Fruit fly (Drosophila melanogaster) whole organism, prepupa: ENCODE data around the gene Mst85C.

Experiments used
- CG11762 ChIP-seq: fragments of 200-800 bp; sonication (Bioruptor generic); optimal IDR thresholded peaks from 3 replicates; lab custom pipeline; 2016; ENCODE audit warnings: missing biosample characterization, missing genetic modification characterization; ENCODE audit not compliant: insufficient read depth
- CG7368 ChIP-seq: fragments of 200-800 bp; sonication (Bioruptor generic); optimal IDR thresholded peaks from 3 replicates; lab custom pipeline; 2016; ENCODE audit warnings: missing biosample characterization, missing genetic modification characterization
- CG8119 ChIP-seq: fragments of 200-800 bp; sonication (Bioruptor generic); IDR thresholded peaks from 3 replicates; pipeline ENCODE4 v1.3.6; 2022; ENCODE audit warnings: missing biosample characterization, missing genetic modification characterization
- CG8632 ChIP-seq: fragments of 200-800 bp; sonication (Bioruptor generic); optimal IDR thresholded peaks from 3 replicates; lab custom pipeline; 2016; ENCODE audit warnings: missing biosample characterization, missing genetic modification characterization
- Eip93F ChIP-seq: fragments of 200-800 bp; sonication (Bioruptor generic); optimal IDR thresholded peaks from 2 replicates; lab custom pipeline; 2016; ENCODE audit warnings: missing biosample characterization, mild to moderate bottlenecking, missing genetic modification characterization
- Ets21C ChIP-seq: fragments of 200-800 bp; sonication (Bioruptor generic); optimal IDR thresholded peaks from 3 replicates; lab custom pipeline; 2016; ENCODE audit warnings: missing biosample characterization, missing genetic modification characterization
- Hr39 ChIP-seq: fragments of 200-800 bp; sonication (Bioruptor generic); optimal IDR thresholded peaks from 2 replicates; lab custom pipeline; 2016; ENCODE audit warnings: missing biosample characterization, missing genetic modification characterization
- Hr4 ChIP-seq: fragments of 200-800 bp; sonication (Bioruptor generic); optimal IDR thresholded peaks from 3 replicates; lab custom pipeline; 2016; ENCODE audit warnings: missing biosample characterization, missing genetic modification characterization
- achi ChIP-seq: fragments of 200-800 bp; sonication (Bioruptor generic); optimal IDR thresholded peaks from 3 replicates; lab custom pipeline; 2016; ENCODE audit warnings: missing biosample characterization, missing genetic modification characterization
- lz ChIP-seq: fragments of 200-800 bp; sonication (Bioruptor generic); optimal IDR thresholded peaks from 3 replicates; lab custom pipeline; 2016; ENCODE audit warnings: missing biosample characterization, missing genetic modification characterization
- topi ChIP-seq: fragments of 200-800 bp; sonication (Bioruptor generic); optimal IDR thresholded peaks from 3 replicates; lab custom pipeline; 2016; ENCODE audit warnings: missing biosample characterization, missing genetic modification characterization

dm6 chr3R:9038652-9039051 is 9.8 kb upstream of the Mst85C start, which contains the start of gene hyx:
- TF ChIP-seq topi (GFP tag; lab: Kevin White, UChicago), result peak; percentile 40
- TF ChIP-seq Hr4 (GFP tag; lab: Kevin White, UChicago), result peak; percentile 53
- TF ChIP-seq achi, result peak; percentile 2
- TF ChIP-seq Eip93F, result no peak
- TF ChIP-seq CG8119 (GFP tag; lab: Robert Waterston, UW), result no peak
- TF ChIP-seq Hr39 (GFP tag; lab: Kevin White, UChicago), result peak; percentile 52
- peak; percentile 12 for TF ChIP-seq lz (GFP tag; lab: Kevin White, UChicago)
- no peak for TF ChIP-seq CG11762
- no peak for TF ChIP-seq Ets21C (GFP tag; lab: Kevin White, UChicago)
- no peak for TF ChIP-seq CG8632 (GFP tag; lab: Kevin White, UChicago)
- TF ChIP-seq CG7368 (GFP tag; lab: Kevin White, UChicago), result no peak
